Fruit fly (Drosophila melanogaster): ENCODE measurements around the gene CG43155.

DNA sequence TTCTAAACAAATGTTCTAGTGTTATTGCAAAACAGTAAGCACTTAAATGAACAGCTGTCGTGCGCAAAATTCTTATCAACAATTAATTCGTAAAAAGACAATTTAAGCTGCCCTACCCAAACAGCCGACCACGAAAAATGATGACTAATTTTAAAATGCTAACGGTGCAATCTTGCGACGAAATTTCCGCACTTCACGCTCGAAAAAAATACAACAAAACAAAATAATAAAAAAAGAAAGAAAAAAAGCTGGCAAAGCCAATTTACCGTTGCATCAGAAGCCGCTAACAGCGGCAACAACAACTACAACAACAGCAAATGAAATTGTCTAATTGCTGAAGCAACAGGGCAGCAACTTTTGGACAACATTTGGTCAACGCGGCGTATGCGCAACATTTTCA is 44.0 kb downstream of the CG43155 start:
- no peak for TF ChIP-seq psq (optimal IDR thresholded peaks at IDR 0.05)
- no peak for TF ChIP-seq usp (GFP tag; optimal IDR thresholded peaks at IDR 0.05)
- TF ChIP-seq EcR (GFP tag; optimal IDR thresholded peaks at IDR 0.05) = no peak
- TF ChIP-seq pan (optimal IDR thresholded peaks at IDR 0.05) = no peak
- TF ChIP-seq CG8478 (optimal IDR thresholded peaks at IDR 0.05) = no peak
